Fruit fly (Drosophila melanogaster) whole organism, wandering third instar larva: ENCODE measurements around the gene Atg13.

Source experiments
- Abd-B ChIP-seq: fragments of >200 bp; optimal IDR thresholded peaks from 2 replicates; lab custom pipeline; 2017; ENCODE audit warnings: missing biosample characterization, missing genetic modification characterization
- CG9705 ChIP-seq: fragments of 200-800 bp; sonication (Bioruptor generic); optimal IDR thresholded peaks from 2 replicates; lab custom pipeline; 2018; ENCODE audit warnings: missing biosample characterization, mild to moderate bottlenecking, missing genetic modification characterization
- Dif ChIP-seq: fragments of 200-275, 200-300 bp; sonication (Bioruptor generic); optimal IDR thresholded peaks from 2 replicates; lab custom pipeline; 2018; ENCODE audit warnings: missing biosample characterization, missing genetic modification characterization; ENCODE audit not compliant: partially characterized antibody
- HLH106 ChIP-seq: fragments of 200-800 bp; optimal IDR thresholded peaks from 3 replicates; lab custom pipeline; 2019; ENCODE audit warnings: missing biosample characterization, mild to moderate bottlenecking, missing genetic modification characterization, moderate library complexity
- Hnf4 ChIP-seq: fragments of 200-800 bp; sonication (Bioruptor generic); optimal IDR thresholded peaks from 2 replicates; lab custom pipeline; 2016; ENCODE audit warnings: missing biosample characterization, mild to moderate bottlenecking, missing genetic modification characterization
- Hr78 ChIP-seq: fragments of >200 bp; optimal IDR thresholded peaks from 2 replicates; lab custom pipeline; 2017; ENCODE audit warnings: missing biosample characterization, missing genetic modification characterization
- Rel ChIP-seq, 2 experiments: fragments of 200-800 bp; sonication (Bioruptor generic) in 1 of 2; optimal IDR thresholded peaks; 2 replicates in 1 of 2; 3 replicates in 1 of 2; lab custom pipeline; 2016 to 2019; ENCODE audit warnings: mild to moderate bottlenecking in 2 of 2, missing biosample characterization in 2 of 2, missing genetic modification characterization in 2 of 2, moderate library complexity in 1 of 2
- br ChIP-seq: fragments of 200-800 bp; sonication (Bioruptor generic); optimal IDR thresholded peaks from 2 replicates; lab custom pipeline; 2016; ENCODE audit warnings: missing biosample characterization, missing genetic modification characterization
- dsf ChIP-seq: sonication (Bioruptor generic); optimal IDR thresholded peaks from 2 replicates; lab custom pipeline; 2016; ENCODE audit warnings: missing biosample characterization, missing genetic modification characterization, borderline replicate concordance
- fru ChIP-seq: fragments of 200-800 bp; sonication (Bioruptor generic); optimal IDR thresholded peaks from 3 replicates; lab custom pipeline; 2016; ENCODE audit warnings: missing biosample characterization, mild to moderate bottlenecking, missing genetic modification characterization
- h ChIP-seq: fragments of 200-800 bp; sonication (Bioruptor generic); optimal IDR thresholded peaks from 3 replicates; lab custom pipeline; 2016; ENCODE audit warnings: missing biosample characterization, mild to moderate bottlenecking, missing genetic modification characterization
- sage ChIP-seq: fragments of 200-800 bp; sonication (Bioruptor generic); optimal IDR thresholded peaks from 2 replicates; lab custom pipeline; 2016; ENCODE audit warnings: missing biosample characterization, mild to moderate bottlenecking, missing genetic modification characterization
- usp ChIP-seq: fragments of >200 bp; optimal IDR thresholded peaks from 2 replicates; lab custom pipeline; 2017; ENCODE audit warnings: missing biosample characterization, missing genetic modification characterization
- woc ChIP-seq: sonication (Bioruptor generic); optimal IDR thresholded peaks from 2 replicates; lab custom pipeline; 2016; ENCODE audit warnings: missing biosample characterization, mild to moderate bottlenecking, missing genetic modification characterization

- TF ChIP-seq br (GFP tag; lab: Kevin White, UChicago), result no peak
- no peak for TF ChIP-seq Abd-B (GFP tag; lab: Kevin White, UChicago)
- no peak for TF ChIP-seq woc (GFP tag; lab: Kevin White, UChicago)
- TF ChIP-seq usp, result no peak
- TF ChIP-seq Dif (GFP tag; lab: Kevin White, UChicago), result no peak
- TF ChIP-seq Hnf4 (GFP tag; lab: Kevin White, UChicago), result no peak
- TF ChIP-seq fru (GFP tag; lab: Kevin White, UChicago), result no peak
- TF ChIP-seq dsf (GFP tag; lab: Kevin White, UChicago), result no peak
- no peak for TF ChIP-seq CG9705 (GFP tag; lab: Kevin White, UChicago)
- TF ChIP-seq Hr78 (GFP tag; lab: Kevin White, UChicago), result no peak
- TF ChIP-seq sage (GFP tag; lab: Kevin White, UChicago), result no peak
- no peak for TF ChIP-seq h (GFP tag; lab: Kevin White, UChicago)
- TF ChIP-seq HLH106 (tag; lab: Kevin White, UChicago), result no peak
- no peak for TF ChIP-seq Rel (GFP tag; optimal IDR thresholded peaks at IDR 0.05; lab: Kevin White, UChicago)
- TF ChIP-seq Rel (tag; optimal IDR thresholded peaks at IDR 0.05; lab: Kevin White, UChicago), result no peak
Observed at dm6 chr3R:8343251-8343744, 6.3 kb upstream of the Atg13 start, which contains the start of the genes PNKP and COX7AL.
